Worm (Caenorhabditis elegans) whole organism, mixed stage, embryonic: ENCODE results near the gene F18E3.13.

ENCODE experiments used
- M03D4.4 ChIP-seq: sonication (generic microtip); optimal IDR thresholded peaks from 2 replicates; lab custom pipeline; 2017; ENCODE audit warnings: mild to moderate bottlenecking, missing genetic modification characterization, missing compliant biosample characterization
- bed-3 ChIP-seq: fragments of 200-800 bp; sonication (Bioruptor generic); optimal IDR thresholded peaks from 3 replicates; lab custom pipeline; 2018; ENCODE audit warnings: mild to moderate bottlenecking, missing genetic modification characterization, moderate library complexity, missing compliant biosample characterization
- ceh-39 ChIP-seq: fragments of 150-350 bp; optimal IDR thresholded peaks from 2 replicates; lab custom pipeline; 2014; ENCODE audit warnings: missing biosample characterization, missing genetic modification characterization
- ceh-43 ChIP-seq: fragments of 200-800 bp; sonication (Bioruptor generic); optimal IDR thresholded peaks from 2 replicates; lab custom pipeline; 2018; ENCODE audit warnings: mild to moderate bottlenecking, missing genetic modification characterization, moderate library complexity, missing compliant biosample characterization
- ceh-83 ChIP-seq: fragments of 200-800 bp; sonication (Bioruptor generic); optimal IDR thresholded peaks from 2 replicates; lab custom pipeline; 2018; ENCODE audit warnings: mild to moderate bottlenecking, missing genetic modification characterization, missing compliant biosample characterization
- ces-1 ChIP-seq: fragments of 150-350 bp; optimal IDR thresholded peaks from 2 replicates; lab custom pipeline; 2014; ENCODE audit warnings: missing biosample characterization, missing genetic modification reagents, missing genetic modification characterization
- cnd-1 ChIP-seq: fragments of 200-800 bp; sonication (Bioruptor generic); optimal IDR thresholded peaks from 2 replicates; lab custom pipeline; 2018; ENCODE audit warnings: mild to moderate bottlenecking, missing genetic modification characterization, missing compliant biosample characterization
- elt-1 ChIP-seq: sonication (generic microtip); optimal IDR thresholded peaks from 2 replicates; lab custom pipeline; 2017; ENCODE audit warnings: missing genetic modification characterization, mild to moderate bottlenecking, missing compliant biosample characterization, antibody characterized with exemption, moderate library complexity, borderline replicate concordance; ENCODE audit not compliant: insufficient read depth
- elt-3 ChIP-seq: fragments of 150-350 bp; optimal IDR thresholded peaks from 2 replicates; lab custom pipeline; 2014; ENCODE audit warnings: missing biosample characterization, missing genetic modification characterization
- flh-1 ChIP-seq: fragments of 200-800 bp; sonication (Bioruptor generic); optimal IDR thresholded peaks from 2 replicates; lab custom pipeline; 2018; ENCODE audit warnings: mild to moderate bottlenecking, missing genetic modification characterization, moderate library complexity, missing compliant biosample characterization
- ham-2 ChIP-seq: fragments of 200-800 bp; sonication (Bioruptor generic); optimal IDR thresholded peaks from 2 replicates; lab custom pipeline; 2018; ENCODE audit warnings: mild to moderate bottlenecking, missing genetic modification characterization, missing compliant biosample characterization
- hlh-1 ChIP-seq: fragments of 150-350 bp; optimal IDR thresholded peaks from 2 replicates; lab custom pipeline; 2014; ENCODE audit warnings: missing biosample characterization, missing genetic modification reagents, missing genetic modification characterization
- lin-32 ChIP-seq: fragments of 200-800 bp; sonication (Bioruptor generic); optimal IDR thresholded peaks from 2 replicates; lab custom pipeline; 2018; ENCODE audit warnings: mild to moderate bottlenecking, missing genetic modification characterization, missing compliant biosample characterization
- lsy-2 ChIP-seq: fragments of 150-350 bp; optimal IDR thresholded peaks from 2 replicates; lab custom pipeline; 2014; ENCODE audit warnings: missing biosample characterization, missing genetic modification characterization
- mab-5 ChIP-seq: fragments of 150-350 bp; optimal IDR thresholded peaks from 2 replicates; lab custom pipeline; 2014; ENCODE audit warnings: missing biosample characterization, missing genetic modification characterization
- mep-1 ChIP-seq: fragments of 150-350 bp; optimal IDR thresholded peaks from 2 replicates; lab custom pipeline; 2017; ENCODE audit warnings: missing biosample characterization, missing genetic modification reagents, missing genetic modification characterization, inconsistent platforms
- mls-2 ChIP-seq: sonication (generic microtip); optimal IDR thresholded peaks from 2 replicates; lab custom pipeline; 2016; ENCODE audit warnings: mild to moderate bottlenecking, missing genetic modification characterization, moderate library complexity, missing compliant biosample characterization
- nhr-12 ChIP-seq: fragments of 150-350 bp; optimal IDR thresholded peaks from 2 replicates; lab custom pipeline; 2014; ENCODE audit warnings: missing biosample characterization, missing genetic modification characterization
- nhr-2 ChIP-seq: fragments of 150-350 bp; optimal IDR thresholded peaks from 2 replicates; lab custom pipeline; 2014; ENCODE audit warnings: missing biosample characterization, missing genetic modification characterization
- nhr-237 ChIP-seq: fragments of 150-350 bp; optimal IDR thresholded peaks from 2 replicates; lab custom pipeline; 2014; ENCODE audit warnings: missing biosample characterization, missing genetic modification characterization
- nhr-28 ChIP-seq: fragments of 150-350 bp; optimal IDR thresholded peaks from 2 replicates; lab custom pipeline; 2014; ENCODE audit warnings: missing biosample characterization, missing genetic modification characterization
- nhr-76 ChIP-seq: sonication (generic microtip); optimal IDR thresholded peaks from 2 replicates; lab custom pipeline; 2017; ENCODE audit warnings: missing biosample characterization, missing genetic modification characterization
- pha-4 ChIP-seq: fragments of 150-350 bp; optimal IDR thresholded peaks from 2 replicates; lab custom pipeline; 2018; ENCODE audit warnings: missing biosample characterization, missing genetic modification reagents, missing genetic modification characterization
- sem-2 ChIP-seq: fragments of 200-800 bp; sonication (Bioruptor generic); optimal IDR thresholded peaks from 2 replicates; lab custom pipeline; 2018; ENCODE audit warnings: mild to moderate bottlenecking, missing genetic modification characterization, missing compliant biosample characterization
- snpc-4 ChIP-seq: fragments of 150-350 bp; optimal IDR thresholded peaks from 2 replicates; lab custom pipeline; 2014; ENCODE audit warnings: missing biosample characterization, missing genetic modification characterization
- sptf-1 ChIP-seq: sonication (generic microtip); optimal IDR thresholded peaks from 2 replicates; lab custom pipeline; 2017; ENCODE audit warnings: mild to moderate bottlenecking, missing genetic modification characterization, moderate library complexity, missing compliant biosample characterization
- tbx-8 ChIP-seq: fragments of 200-800 bp; sonication (Bioruptor generic); optimal IDR thresholded peaks from 2 replicates; lab custom pipeline; 2018; ENCODE audit warnings: mild to moderate bottlenecking, missing genetic modification characterization, moderate library complexity, missing compliant biosample characterization
- unc-39 ChIP-seq: fragments of 150-350 bp; optimal IDR thresholded peaks from 2 replicates; lab custom pipeline; 2014; ENCODE audit warnings: missing biosample characterization, missing genetic modification characterization
- unc-62 ChIP-seq: fragments of 150-350 bp; optimal IDR thresholded peaks from 2 replicates; lab custom pipeline; 2014; ENCODE audit warnings: missing biosample characterization, missing genetic modification reagents, missing genetic modification characterization
- zip-8 ChIP-seq: fragments of 150-350 bp; optimal IDR thresholded peaks from 2 replicates; lab custom pipeline; 2014; ENCODE audit warnings: missing biosample characterization, missing genetic modification characterization
- ztf-11 ChIP-seq: fragments of 150-350 bp; optimal IDR thresholded peaks from 2 replicates; lab custom pipeline; 2014; ENCODE audit warnings: missing biosample characterization, missing genetic modification characterization

Gene F18E3.13

DNA sequence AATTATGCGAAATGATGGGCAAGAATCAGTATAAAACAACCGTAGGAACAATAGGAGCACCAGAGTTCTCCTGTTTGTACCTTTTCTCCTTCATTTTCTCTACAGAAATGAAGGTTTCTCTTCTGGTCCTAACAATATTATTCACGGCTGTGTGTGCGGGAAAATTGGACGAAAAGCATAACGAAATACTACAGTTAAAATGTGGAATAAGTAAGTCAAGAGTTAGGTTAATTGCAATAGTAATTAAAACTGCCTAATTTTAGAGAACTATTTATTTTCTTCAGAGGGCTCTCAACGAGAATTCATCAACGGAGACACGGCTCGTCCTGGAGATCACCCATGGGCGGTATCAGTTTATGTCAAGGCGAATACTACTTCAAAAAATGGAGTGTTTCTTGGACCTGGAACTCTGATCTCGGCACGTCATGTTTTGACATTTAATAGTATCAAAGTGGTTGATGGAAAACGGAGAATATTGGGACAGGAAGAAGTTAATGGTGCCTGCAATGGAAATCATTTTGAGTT, 33.4 kb downstream of the F18E3.13 start, which contains the start of gene try-12:
try-12 (plus strand) TSS at position 51 of the 525 bp plus-strand sequence.
- TF ChIP-seq pha-4 (tag; lab: Kevin White, UChicago) (no peak), mab-5 (no peak), lin-32 (GFP tag; lab: Kevin White, UChicago) (no peak), ces-1 (GFP tag; lab: Kevin White, UChicago) (no peak), M03D4.4 (tag; lab: Kevin White, UChicago) (no peak), snpc-4 (tag; lab: Kevin White, UChicago) (no peak), elt-3 (tag; lab: Kevin White, UChicago) (no peak), hlh-1 (tag; lab: Kevin White, UChicago) (no peak), nhr-237 (tag; lab: Kevin White, UChicago) (no peak), ztf-11 (tag; lab: Kevin White, UChicago) (no peak), nhr-12 (no peak), ham-2 (GFP tag; lab: Kevin White, UChicago) (no peak), tbx-8 (GFP tag; lab: Kevin White, UChicago) (no peak), mep-1 (no peak), ceh-39 (tag; lab: Kevin White, UChicago) (no peak), ceh-43 (no peak), flh-1 (no peak)

- TF ChIP-seq nhr-76 (tag; lab: Kevin White, UChicago) (no peak), lsy-2 (tag; lab: Kevin White, UChicago) (no peak), mls-2 (no peak), mab-5 (no peak), unc-39 (tag; lab: Kevin White, UChicago) (no peak), nhr-237 (tag; lab: Kevin White, UChicago) (no peak), pha-4 (tag; lab: Kevin White, UChicago) (no peak), ztf-11 (tag; lab: Kevin White, UChicago) (no peak), elt-3 (tag; lab: Kevin White, UChicago) (no peak), sptf-1 (no peak), flh-1 (no peak), nhr-12 (no peak), elt-1 (tag; lab: Kevin White, UChicago) (no peak), cnd-1 (tag; lab: Kevin White, UChicago) (no peak)
Observed at ce11 chrV:7451421-7451820, 35.5 kb downstream of the F18E3.13 start, which contains the start of gene try-11. Gene try-11 (plus strand): TSS chrV:7451721.

- TF ChIP-seq nhr-12, result no peak
- TF ChIP-seq ceh-39 (tag; lab: Kevin White, UChicago), result no peak
- TF ChIP-seq zip-8 (tag; lab: Kevin White, UChicago), result no peak
- no peak for TF ChIP-seq ham-2 (GFP tag; lab: Kevin White, UChicago)
- TF ChIP-seq ceh-83, result no peak
- no peak for TF ChIP-seq ces-1 (GFP tag; lab: Kevin White, UChicago)
- no peak for TF ChIP-seq unc-62 (GFP tag; lab: Kevin White, UChicago)
- no peak for TF ChIP-seq cnd-1 (tag; lab: Kevin White, UChicago)
- TF ChIP-seq mls-2, result no peak
- no peak for TF ChIP-seq sem-2
- no peak for TF ChIP-seq lsy-2 (tag; lab: Kevin White, UChicago)
- TF ChIP-seq tbx-8 (GFP tag; lab: Kevin White, UChicago), result no peak
- TF ChIP-seq mep-1, result no peak
- no peak for TF ChIP-seq nhr-237 (tag; lab: Kevin White, UChicago)
- no peak for TF ChIP-seq bed-3 (GFP tag; lab: Kevin White, UChicago)
- TF ChIP-seq nhr-28 (tag; lab: Kevin White, UChicago), result no peak
- TF ChIP-seq flh-1, result no peak
Observed at ce11 chrV:7454236-7454635, 38.3 kb downstream of the F18E3.13 start, which contains the start of gene try-8. Gene try-8 (minus strand): TSS chrV:7454336.

- TF ChIP-seq nhr-2 (tag; lab: Kevin White, UChicago), result no peak
- TF ChIP-seq hlh-1 (tag; lab: Kevin White, UChicago), result no peak
- TF ChIP-seq cnd-1 (tag; lab: Kevin White, UChicago), result no peak
- TF ChIP-seq nhr-28 (tag; lab: Kevin White, UChicago), result no peak
- no peak for TF ChIP-seq lin-32 (GFP tag; lab: Kevin White, UChicago)
- no peak for TF ChIP-seq mab-5
- TF ChIP-seq unc-39 (tag; lab: Kevin White, UChicago), result no peak
Observed at ce11 chrV:7455008-7455407, 39.0 kb downstream of the F18E3.13 start, which contains the start of gene F25E5.2. Gene F25E5.2 (plus strand): TSS chrV:7455308.
